Fruit fly (Drosophila melanogaster) whole organism, embryonic: Measurements from ENCODE around the gene CG13920.

Experiments
- ATbp ChIP-seq: fragments of 200-800 bp; sonication (Bioruptor generic); optimal IDR thresholded peaks from 2 replicates; lab custom pipeline; 2017; ENCODE audit warnings: missing biosample characterization, mild to moderate bottlenecking, missing genetic modification characterization, missing genetic modification reagents
- Asciz ChIP-seq: fragments of 200-800 bp; sonication (Bioruptor generic); optimal IDR thresholded peaks from 2 replicates; lab custom pipeline; 2017; ENCODE audit warnings: missing biosample characterization, mild to moderate bottlenecking, missing genetic modification characterization, missing genetic modification reagents
- B-H2 ChIP-seq: fragments of 200-800 bp; sonication (Bioruptor generic); optimal IDR thresholded peaks from 2 replicates; lab custom pipeline; 2018; ENCODE audit warnings: missing biosample characterization, mild to moderate bottlenecking, missing genetic modification characterization
- CG11085 ChIP-seq: fragments of 200-800 bp; sonication (Bioruptor generic); IDR thresholded peaks from 2 replicates; pipeline ENCODE4 v1.3.6; 2022; ENCODE audit warnings: missing biosample characterization, missing genetic modification characterization
- CG11695 ChIP-seq: fragments of 200-800 bp; sonication (Bioruptor generic); IDR thresholded peaks from 3 replicates; pipeline ENCODE4 v1.3.6; 2022; ENCODE audit warnings: missing biosample characterization, missing genetic modification characterization
- CG12104 ChIP-seq: fragments of 200-800 bp; sonication (Bioruptor generic); optimal IDR thresholded peaks from 3 replicates; lab custom pipeline; 2016; ENCODE audit warnings: missing biosample characterization, missing genetic modification characterization
- CG14965 ChIP-seq: fragments of 200-800 bp; sonication (Bioruptor generic); optimal IDR thresholded peaks from 2 replicates; lab custom pipeline; 2016; ENCODE audit warnings: missing biosample characterization, missing genetic modification characterization, borderline replicate concordance
- CG15073 ChIP-seq: fragments of 200-800 bp; sonication (Bioruptor generic); optimal IDR thresholded peaks from 2 replicates; lab custom pipeline; 2016; ENCODE audit warnings: missing biosample characterization, missing genetic modification characterization
- CG16815 ChIP-seq: fragments of 200-800 bp; sonication (Bioruptor generic); optimal IDR thresholded peaks from 3 replicates; lab custom pipeline; 2017; ENCODE audit warnings: missing biosample characterization, mild to moderate bottlenecking, missing genetic modification characterization
- CG1832 ChIP-seq: fragments of 200-800 bp; sonication (Bioruptor generic); optimal IDR thresholded peaks from 2 replicates; lab custom pipeline; 2017; ENCODE audit warnings: missing biosample characterization, mild to moderate bottlenecking, missing genetic modification characterization, inconsistent platforms
- CG30020 ChIP-seq: fragments of 200-800 bp; optimal IDR thresholded peaks from 2 replicates; lab custom pipeline; 2019; ENCODE audit warnings: missing biosample characterization, mild to moderate bottlenecking, missing genetic modification characterization, moderate library complexity
- CG3163 ChIP-seq: fragments of 200-800 bp; sonication (Bioruptor generic); optimal IDR thresholded peaks from 3 replicates; lab custom pipeline; 2016; ENCODE audit warnings: missing biosample characterization, missing genetic modification characterization
- CG3407 ChIP-seq: fragments of 200-800 bp; sonication (Bioruptor generic); optimal IDR thresholded peaks from 2 replicates; lab custom pipeline; 2018; ENCODE audit warnings: missing biosample characterization, mild to moderate bottlenecking, missing genetic modification characterization
- CG6854 ChIP-seq: fragments of 200-800 bp; sonication (Bioruptor generic); optimal IDR thresholded peaks from 3 replicates; lab custom pipeline; 2017; ENCODE audit warnings: missing biosample characterization, mild to moderate bottlenecking, missing genetic modification characterization
- CG7928 ChIP-seq: fragments of 200-800 bp; sonication (Bioruptor generic); optimal IDR thresholded peaks from 2 replicates; lab custom pipeline; 2017; ENCODE audit warnings: missing biosample characterization, mild to moderate bottlenecking, missing genetic modification characterization
- CG8388 ChIP-seq: fragments of 200-800 bp; sonication (Bioruptor generic); optimal IDR thresholded peaks from 2 replicates; lab custom pipeline; 2019; ENCODE audit warnings: missing biosample characterization, mild to moderate bottlenecking, missing genetic modification characterization, moderate library complexity
- CG9727 ChIP-seq: fragments of 200-800 bp; sonication (Bioruptor generic); optimal IDR thresholded peaks from 3 replicates; lab custom pipeline; 2017; ENCODE audit warnings: missing biosample characterization, mild to moderate bottlenecking, missing genetic modification characterization
- Dip2 ChIP-seq: fragments of 200-800 bp; sonication (Bioruptor generic); IDR thresholded peaks from 2 replicates; pipeline ENCODE4 v1.3.6; 2022; ENCODE audit warnings: missing biosample characterization, missing genetic modification characterization
- Ets65A ChIP-seq: fragments of 200-800 bp; sonication (Bioruptor generic); peaks from one replicate; lab custom pipeline; 2016; ENCODE audit warnings: missing biosample characterization, missing genetic modification characterization
- Gsc ChIP-seq: fragments of 200-800 bp; sonication (Bioruptor generic); IDR thresholded peaks from 2 replicates; pipeline ENCODE4 v1.3.6; 2022; ENCODE audit warnings: missing biosample characterization, missing genetic modification characterization
- Hr78 ChIP-seq, 2 experiments: fragments of 200-800 bp in 1 of 2; fragments of >200 bp in 1 of 2; sonication (Bioruptor generic) in 1 of 2; optimal IDR thresholded peaks; 2 replicates each; lab custom pipeline; 2017 to 2019; ENCODE audit warnings: missing biosample characterization in 2 of 2, missing genetic modification characterization in 2 of 2, mild to moderate bottlenecking in 1 of 2, moderate library complexity in 1 of 2
- Med ChIP-seq: fragments of 200-800 bp; sonication (Bioruptor generic); peaks from one replicate; lab custom pipeline; 2016; ENCODE audit warnings: missing biosample characterization, missing genetic modification characterization, mild to moderate bottlenecking, inconsistent platforms, moderate library complexity
- NK7.1 ChIP-seq: fragments of 200-800 bp; sonication (Bioruptor generic); optimal IDR thresholded peaks from 3 replicates; lab custom pipeline; 2016; ENCODE audit warnings: missing biosample characterization, missing genetic modification characterization
- Pdp1 ChIP-seq, 2 experiments: fragments of 200-800 bp; sonication (Bioruptor generic); optimal IDR thresholded peaks; 3 replicates each; lab custom pipeline; 2016; ENCODE audit warnings: missing biosample characterization in 2 of 2, missing genetic modification characterization in 2 of 2, mild to moderate bottlenecking in 1 of 2, moderate library complexity in 1 of 2
- Ptx1 ChIP-seq: fragments of 200-800 bp; sonication (Bioruptor generic); IDR thresholded peaks from 2 replicates; pipeline ENCODE4 v1.3.6; 2022; ENCODE audit warnings: missing biosample characterization, missing genetic modification characterization
- Spps ChIP-seq: fragments of 200-800 bp; sonication (Bioruptor generic); optimal IDR thresholded peaks from 2 replicates; lab custom pipeline; 2018; ENCODE audit warnings: missing biosample characterization, mild to moderate bottlenecking, missing genetic modification characterization
- YL-1 ChIP-seq: fragments of 200-800 bp; sonication (Bioruptor generic); optimal IDR thresholded peaks from 3 replicates; lab custom pipeline; 2017; ENCODE audit warnings: missing biosample characterization, mild to moderate bottlenecking, missing genetic modification characterization
- aop ChIP-seq: fragments of 200-800 bp; sonication (Bioruptor generic); IDR thresholded peaks from 2 replicates; pipeline ENCODE4 v1.3.6; 2022; ENCODE audit warnings: missing biosample characterization, missing genetic modification characterization
- ap ChIP-seq: fragments of 200-800 bp; sonication (Bioruptor generic); IDR thresholded peaks from 2 replicates; pipeline ENCODE4 v1.3.6; 2022; ENCODE audit warnings: missing biosample characterization, missing genetic modification characterization
- bab2 ChIP-seq: fragments of 200-800 bp; sonication (Bioruptor generic); optimal IDR thresholded peaks from 2 replicates; lab custom pipeline; 2016; ENCODE audit warnings: missing biosample characterization, missing genetic modification characterization
- chm ChIP-seq: fragments of 200-800 bp; sonication (Bioruptor generic); IDR thresholded peaks from 2 replicates; pipeline ENCODE4 v1.3.6; 2022; ENCODE audit warnings: missing biosample characterization, missing genetic modification characterization
- dan ChIP-seq: fragments of 200-800 bp; sonication (Bioruptor generic); IDR thresholded peaks from 2 replicates; pipeline ENCODE4 v1.3.6; 2022; ENCODE audit warnings: missing biosample characterization, missing genetic modification characterization
- fu2 ChIP-seq: fragments of 200-800 bp; sonication (Bioruptor generic); optimal IDR thresholded peaks from 2 replicates; lab custom pipeline; 2016; ENCODE audit warnings: missing biosample characterization, missing genetic modification characterization
- gsb-n ChIP-seq: fragments of 200-800 bp; sonication (Bioruptor generic); optimal IDR thresholded peaks from 3 replicates; lab custom pipeline; 2018; ENCODE audit warnings: missing biosample characterization, mild to moderate bottlenecking, missing genetic modification characterization
- her ChIP-seq: fragments of 200-800 bp; sonication (Bioruptor generic); optimal IDR thresholded peaks from 2 replicates; lab custom pipeline; 2016; ENCODE audit warnings: missing biosample characterization, missing genetic modification characterization
- hkb ChIP-seq, 2 experiments: fragments of 200-800 bp in 1 of 2; fragments of >200 bp in 1 of 2; sonication (Bioruptor generic) in 1 of 2; IDR thresholded peaks in 1 of 2; optimal IDR thresholded peaks in 1 of 2; 2 replicates each; pipeline versions ENCODE4 v1.3.6 to Lab custom; 2017 to 2022; ENCODE audit warnings: missing biosample characterization in 1 of 2, missing genetic modification characterization in 1 of 2
- odd ChIP-seq: fragments of 200-800 bp; sonication (Bioruptor generic); optimal IDR thresholded peaks from 2 replicates; lab custom pipeline; 2017; ENCODE audit warnings: missing biosample characterization, mild to moderate bottlenecking, missing genetic modification characterization
- pros ChIP-seq: fragments of 200-800 bp; sonication (Bioruptor generic); optimal IDR thresholded peaks from 3 replicates; lab custom pipeline; 2019; ENCODE audit warnings: missing biosample characterization, mild to moderate bottlenecking, missing genetic modification characterization, moderate library complexity
- pum ChIP-seq: fragments of 200-800 bp; sonication (Bioruptor generic); optimal IDR thresholded peaks from 2 replicates; lab custom pipeline; 2016; ENCODE audit warnings: missing biosample characterization, missing genetic modification characterization
- scrt ChIP-seq: fragments of 200-800 bp; sonication (Bioruptor generic); optimal IDR thresholded peaks from 2 replicates; lab custom pipeline; 2018; ENCODE audit warnings: missing biosample characterization, mild to moderate bottlenecking, missing genetic modification characterization, moderate library complexity
- sisA ChIP-seq: fragments of 200-800 bp; sonication (Bioruptor generic); IDR thresholded peaks from 2 replicates; pipeline ENCODE4 v1.3.6; 2022; ENCODE audit warnings: missing biosample characterization, missing genetic modification characterization
- so ChIP-seq: fragments of 200-800 bp; sonication (Bioruptor generic); IDR thresholded peaks from 3 replicates; pipeline ENCODE4 v1.3.6; 2022; ENCODE audit warnings: missing biosample characterization, missing genetic modification characterization
- tio ChIP-seq: fragments of 200-800 bp; sonication (Bioruptor generic); optimal IDR thresholded peaks from 2 replicates; lab custom pipeline; 2017; ENCODE audit warnings: missing biosample characterization, missing genetic modification characterization, inconsistent platforms
- tll ChIP-seq, 2 experiments: fragments of 200-800 bp in 1 of 2; fragments of >200 bp in 1 of 2; sonication (Bioruptor generic) in 1 of 2; optimal IDR thresholded peaks; 2 replicates each; lab custom pipeline; 2017 to 2019; ENCODE audit warnings: missing biosample characterization in 2 of 2, missing genetic modification characterization in 2 of 2, mild to moderate bottlenecking in 1 of 2, moderate library complexity in 1 of 2
- zfh1 ChIP-seq: fragments of 200-800 bp; sonication (Bioruptor generic); IDR thresholded peaks from 3 replicates; pipeline ENCODE4 v1.3.6; 2022; ENCODE audit warnings: missing biosample characterization, missing genetic modification characterization

CG13920 gene

DNA sequence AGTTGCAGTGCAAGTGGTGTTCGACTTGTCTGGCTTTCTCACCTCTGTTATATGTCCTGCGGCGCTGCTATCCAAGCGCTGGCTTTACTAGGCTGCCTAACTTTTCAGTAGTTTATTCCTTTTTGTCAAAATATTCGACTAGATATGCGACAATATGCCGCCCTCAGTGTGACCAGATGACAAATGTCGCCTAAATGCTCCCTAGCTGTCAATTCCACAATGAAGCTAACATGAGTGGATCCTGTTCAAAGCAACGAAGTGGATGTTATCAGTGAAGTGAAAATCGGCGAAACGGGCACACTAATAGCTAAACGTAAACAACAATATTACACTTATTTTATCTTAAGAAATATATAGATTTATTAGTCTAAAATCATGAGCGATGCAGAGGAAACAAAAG lies 16.1 kb downstream of the CG13920 start, which contains the start of the genes Srrm234 and CG7974 (continued):
- no peak for TF ChIP-seq gsb-n
- TF ChIP-seq YL-1 (GFP tag; lab: Kevin White, UChicago): peak; percentile 66
- no peak for TF ChIP-seq CG11695 (GFP tag; lab: Robert Waterston, UW)
- no peak for TF ChIP-seq CG3407 (GFP tag; lab: Kevin White, UChicago)
- no peak for TF ChIP-seq CG11085 (GFP tag; lab: Robert Waterston, UW)
- TF ChIP-seq aop (GFP tag; lab: Robert Waterston, UW): no peak
- TF ChIP-seq hkb (optimal IDR thresholded peaks at IDR 0.05; lab: Kevin White, UChicago): no peak
- TF ChIP-seq hkb (GFP tag; IDR thresholded peaks at IDR 0.05; lab: Robert Waterston, UW): 0 out of 2 replicates have a peak, but pooled peaks have one; percentile 25
- TF ChIP-seq CG15073: no peak
- TF ChIP-seq NK7.1 (GFP tag; lab: Kevin White, UChicago): no peak
- no peak for TF ChIP-seq Asciz (GFP tag; lab: Kevin White, UChicago)
- no peak for TF ChIP-seq CG30020
- TF ChIP-seq, all 482 proteins: peak for 56

- TF ChIP-seq pros: no peak
- TF ChIP-seq Med: peak; percentile 73
- no peak for TF ChIP-seq scrt (GFP tag; lab: Kevin White, UChicago)
- no peak for TF ChIP-seq sisA (GFP tag; lab: Robert Waterston, UW)
- TF ChIP-seq Ets65A: peak; percentile 91
- TF ChIP-seq chm (GFP tag; lab: Robert Waterston, UW): 0 out of 2 replicates have a peak, but pooled peaks have one; percentile 37
- no peak for TF ChIP-seq CG12104 (GFP tag; lab: Kevin White, UChicago)
- peak; percentile 4 for TF ChIP-seq CG1832 (GFP tag; lab: Kevin White, UChicago)
Observed at dm6 chr3L:1665544-1665943, 16.8 kb downstream of the CG13920 start.

dm6 chr3L:1667423-1667822 lies 18.7 kb downstream of the CG13920 start:
- TF ChIP-seq Ets65A (peak; percentile 46), Dip2 (GFP tag; lab: Robert Waterston, UW) (no peak), Med (peak; percentile 43), ap (GFP tag; lab: Robert Waterston, UW) (no peak)

- peak; percentile 74 for TF ChIP-seq CG7928 (GFP tag; lab: Kevin White, UChicago)
- peak; percentile 90 for TF ChIP-seq CG3163 (GFP tag; lab: Kevin White, UChicago)
- TF ChIP-seq CG14965 (GFP tag; lab: Kevin White, UChicago): peak; percentile 88
- peak; percentile 92 for TF ChIP-seq so (GFP tag; lab: Robert Waterston, UW)
- TF ChIP-seq Pdp1 (GFP tag; optimal IDR thresholded peaks at IDR 0.05; lab: Kevin White, UChicago): peak; percentile 92 to 93
- TF ChIP-seq pum: peak; percentile 95
- TF ChIP-seq dan (GFP tag; lab: Robert Waterston, UW): no peak; the same call in 1 of the 2 replicates
- TF ChIP-seq ATbp (GFP tag; lab: Kevin White, UChicago): peak; percentile 93
- TF ChIP-seq her (GFP tag; lab: Kevin White, UChicago): peak; percentile 96
- peak; percentile 97 for TF ChIP-seq B-H2 (GFP tag; lab: Kevin White, UChicago)
- peak; percentile 95 for TF ChIP-seq Ptx1 (GFP tag; lab: Robert Waterston, UW)
- TF ChIP-seq Asciz (GFP tag; lab: Kevin White, UChicago): no peak
- peak; percentile 83 for TF ChIP-seq Spps (tag; lab: Kevin White, UChicago)
- TF ChIP-seq Gsc (GFP tag; lab: Robert Waterston, UW): peak; percentile 70
- TF ChIP-seq CG9727 (GFP tag; lab: Kevin White, UChicago): peak; percentile 97
- peak; percentile 95 for TF ChIP-seq bab2 (GFP tag; lab: Kevin White, UChicago)
- peak; percentile 88 for TF ChIP-seq CG16815 (GFP tag; lab: Kevin White, UChicago)
- peak; percentile 85 for TF ChIP-seq CG6854 (GFP tag; lab: Kevin White, UChicago)
- TF ChIP-seq tio (GFP tag; lab: Kevin White, UChicago): no peak
- no peak for TF ChIP-seq CG1832 (GFP tag; lab: Kevin White, UChicago)
- TF ChIP-seq zfh1: peak; percentile 98
- TF ChIP-seq fu2: peak; percentile 96
- TF ChIP-seq tll (GFP tag; optimal IDR thresholded peaks at IDR 0.05; lab: Kevin White, UChicago): peak in 1 of 2 experiments; percentile 61
- peak; percentile 88 for TF ChIP-seq CG11695 (GFP tag; lab: Robert Waterston, UW)
- no peak for TF ChIP-seq Hr78 (GFP tag; optimal IDR thresholded peaks at IDR 0.05; lab: Kevin White, UChicago)
- peak; percentile 89 for TF ChIP-seq odd
- TF ChIP-seq CG8388 (GFP tag; lab: Kevin White, UChicago): peak; percentile 82
Observed at dm6 chr3L:1668504-1668903, 19.8 kb downstream of the CG13920 start, which contains the start of gene RpL23A. TSS of gene RpL23A (minus strand) at chr3L:1668654.
